Fruit fly (Drosophila melanogaster) whole organism, wandering third instar larva: ENCODE data around the gene CG11655.

Experiments
- Myc ChIP-seq: fragments of >200 bp; optimal IDR thresholded peaks from 2 replicates; lab custom pipeline; 2017
- N ChIP-seq: fragments of >200 bp; optimal IDR thresholded peaks from 2 replicates; lab custom pipeline; 2018; ENCODE audit warnings: missing biosample characterization, missing external identifiers, missing genetic modification characterization

DNA sequence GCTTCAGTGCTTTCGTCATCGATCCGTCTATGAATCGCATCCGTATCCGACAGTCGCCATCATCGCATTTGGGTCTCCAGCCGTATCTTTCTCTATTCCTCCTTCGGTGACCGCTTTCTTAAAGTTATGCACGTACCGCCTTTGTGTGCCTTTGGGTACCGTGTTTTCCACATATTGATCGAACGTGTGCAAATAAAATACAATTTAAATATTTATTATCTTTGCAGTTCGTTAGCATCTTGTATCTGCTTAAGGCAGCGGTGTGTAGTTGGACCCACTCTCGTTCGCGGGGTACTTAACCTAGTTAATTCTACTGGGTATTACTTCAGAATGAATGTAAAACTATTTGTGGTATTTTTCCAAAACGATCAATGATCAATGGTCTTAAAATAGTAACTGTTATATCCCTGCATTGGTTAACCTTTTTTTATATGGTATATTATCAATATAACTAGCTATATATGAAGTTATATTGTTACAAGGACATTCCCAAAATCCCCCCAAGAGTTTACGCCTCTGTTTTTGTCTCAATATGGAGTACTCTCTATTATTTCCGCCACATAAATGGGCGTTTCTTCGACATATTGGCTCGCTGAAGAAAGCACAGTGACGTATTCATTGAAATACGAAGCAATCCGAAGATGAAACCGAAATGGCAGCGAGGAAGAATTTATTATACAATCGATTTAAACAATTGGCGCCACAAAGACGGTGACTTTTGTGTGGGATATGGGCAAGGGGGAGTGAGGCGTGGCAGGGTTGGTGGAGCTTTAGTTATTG is 42.5 kb downstream of the CG11655 start:
- TF ChIP-seq Myc (lab: Kevin White, UChicago) (no peak), N (GFP tag; lab: Kevin White, UChicago) (no peak)
